Worm (Caenorhabditis elegans) whole organism, late embryonic: Measurements from ENCODE around the gene ZK673.4.

Experiments
- C08G9.2 ChIP-seq: sonication (generic microtip); optimal IDR thresholded peaks from 2 replicates; lab custom pipeline; 2016; ENCODE audit warnings: mild to moderate bottlenecking, missing genetic modification characterization, moderate library complexity, missing compliant biosample characterization
- F13H6.1 ChIP-seq: sonication (generic microtip); optimal IDR thresholded peaks from 2 replicates; lab custom pipeline; 2016; ENCODE audit warnings: missing genetic modification characterization, missing compliant biosample characterization
- K02D7.2 ChIP-seq: sonication (generic microtip); optimal IDR thresholded peaks from 2 replicates; lab custom pipeline; 2017; ENCODE audit warnings: mild to moderate bottlenecking, missing genetic modification characterization, missing compliant biosample characterization
- K09A11.1 ChIP-seq: sonication (generic microtip); optimal IDR thresholded peaks from 2 replicates; lab custom pipeline; 2017; ENCODE audit warnings: antibody characterized with exemption, mild to moderate bottlenecking, missing genetic modification characterization, missing compliant biosample characterization; ENCODE audit not compliant: insufficient read depth
- T23F11.4 ChIP-seq: fragments of 200-800 bp; sonication (Bioruptor generic); optimal IDR thresholded peaks from 2 replicates; lab custom pipeline; 2018; ENCODE audit warnings: mild to moderate bottlenecking, missing genetic modification characterization, missing compliant biosample characterization
- Y22D7AL.16 ChIP-seq: sonication (generic microtip); optimal IDR thresholded peaks from 2 replicates; lab custom pipeline; 2016; ENCODE audit warnings: missing genetic modification characterization, missing compliant biosample characterization
- ceh-14 ChIP-seq: sonication (generic microtip); optimal IDR thresholded peaks from 2 replicates; lab custom pipeline; 2016; ENCODE audit warnings: missing genotype, missing genetic modification characterization, missing compliant biosample characterization
- ceh-18 ChIP-seq: sonication (generic microtip); optimal IDR thresholded peaks from 2 replicates; lab custom pipeline; 2016; ENCODE audit warnings: missing genetic modification characterization, missing compliant biosample characterization
- ceh-19 ChIP-seq: fragments of 200-800 bp; sonication (Bioruptor generic); optimal IDR thresholded peaks from 2 replicates; lab custom pipeline; 2018; ENCODE audit warnings: mild to moderate bottlenecking, missing genetic modification characterization, missing compliant biosample characterization
- ceh-22 ChIP-seq: sonication (generic microtip); optimal IDR thresholded peaks from 2 replicates; lab custom pipeline; 2017; ENCODE audit warnings: missing biosample characterization, missing genetic modification characterization
- ceh-24 ChIP-seq: sonication (generic microtip); optimal IDR thresholded peaks from 2 replicates; lab custom pipeline; 2016; ENCODE audit warnings: mild to moderate bottlenecking, missing genetic modification characterization, missing compliant biosample characterization
- ceh-30 ChIP-seq: fragments of 150-350 bp; optimal IDR thresholded peaks from 2 replicates; lab custom pipeline; 2014; ENCODE audit warnings: missing biosample characterization, missing genetic modification characterization
- ceh-45 ChIP-seq: fragments of 200-800 bp; sonication (Bioruptor generic); IDR thresholded peaks from 2 replicates; pipeline ENCODE4 v1.3.6; 2022; ENCODE audit warnings: missing genetic modification reagents, missing genetic modification characterization, missing compliant biosample characterization
- dmd-4 ChIP-seq: sonication (generic microtip); optimal IDR thresholded peaks from 2 replicates; lab custom pipeline; 2016; ENCODE audit warnings: borderline replicate concordance, missing genetic modification characterization, missing compliant biosample characterization
- elt-2 ChIP-seq: sonication (generic microtip); optimal IDR thresholded peaks from 2 replicates; lab custom pipeline; 2016; ENCODE audit warnings: missing genetic modification reagents, missing genetic modification characterization, missing compliant biosample characterization
- ets-4 ChIP-seq: sonication (generic microtip); optimal IDR thresholded peaks from 2 replicates; lab custom pipeline; 2016; ENCODE audit warnings: missing genetic modification characterization, missing compliant biosample characterization
- eyg-1 ChIP-seq: sonication (generic microtip); optimal IDR thresholded peaks from 2 replicates; lab custom pipeline; 2016; ENCODE audit warnings: missing genotype, missing genetic modification characterization, missing compliant biosample characterization
- fax-1 ChIP-seq: sonication (generic microtip); optimal IDR thresholded peaks from 2 replicates; lab custom pipeline; 2016; ENCODE audit warnings: missing genotype, missing genetic modification characterization, missing compliant biosample characterization
- fkh-6 ChIP-seq: sonication (generic microtip); optimal IDR thresholded peaks from 2 replicates; lab custom pipeline; 2016; ENCODE audit warnings: missing genetic modification characterization, missing compliant biosample characterization
- gmeb-2 ChIP-seq: sonication (generic microtip); optimal IDR thresholded peaks from 2 replicates; lab custom pipeline; 2016; ENCODE audit warnings: missing genetic modification characterization, inconsistent platforms, missing compliant biosample characterization
- hlh-13 ChIP-seq: fragments of 200-800 bp; sonication (Bioruptor generic); optimal IDR thresholded peaks from 2 replicates; lab custom pipeline; 2018; ENCODE audit warnings: mild to moderate bottlenecking, missing genetic modification characterization, missing compliant biosample characterization
- hlh-15 ChIP-seq: sonication (generic microtip); optimal IDR thresholded peaks from 2 replicates; lab custom pipeline; 2016; ENCODE audit warnings: missing genetic modification characterization, missing compliant biosample characterization
- hlh-30 ChIP-seq: sonication (generic microtip); optimal IDR thresholded peaks from 2 replicates; lab custom pipeline; 2017; ENCODE audit warnings: antibody characterized with exemption, missing genetic modification characterization, missing compliant biosample characterization; ENCODE audit not compliant: insufficient read depth
- lim-6 ChIP-seq: sonication (generic microtip); optimal IDR thresholded peaks from 2 replicates; lab custom pipeline; 2016; ENCODE audit warnings: missing genetic modification characterization, missing compliant biosample characterization
- madf-2 ChIP-seq: sonication (generic microtip); optimal IDR thresholded peaks from 2 replicates; lab custom pipeline; 2017; ENCODE audit warnings: missing genetic modification characterization, missing compliant biosample characterization
- mec-3 ChIP-seq: sonication (generic microtip); optimal IDR thresholded peaks from 2 replicates; lab custom pipeline; 2016; ENCODE audit warnings: borderline replicate concordance, missing genetic modification characterization, missing compliant biosample characterization
- nhr-11 ChIP-seq: fragments of 150-350 bp; optimal IDR thresholded peaks from 2 replicates; lab custom pipeline; 2014; ENCODE audit warnings: missing biosample characterization, missing genetic modification characterization
- nhr-232 ChIP-seq: sonication (generic microtip); optimal IDR thresholded peaks from 2 replicates; lab custom pipeline; 2016; ENCODE audit warnings: missing genetic modification characterization, missing compliant biosample characterization
- pax-1 ChIP-seq: fragments of 150-350 bp; optimal IDR thresholded peaks from 2 replicates; lab custom pipeline; 2014; ENCODE audit warnings: missing biosample characterization, missing genetic modification characterization
- rnt-1 ChIP-seq: sonication (generic microtip); optimal IDR thresholded peaks from 2 replicates; lab custom pipeline; 2016; ENCODE audit warnings: missing genetic modification characterization, missing compliant biosample characterization
- sdc-2 ChIP-seq: sonication (generic microtip); optimal IDR thresholded peaks from 2 replicates; lab custom pipeline; 2016; ENCODE audit warnings: missing genotype, missing genetic modification characterization, missing compliant biosample characterization
- sox-2 ChIP-seq: fragments of 200-800 bp; sonication (Bioruptor generic); IDR thresholded peaks from 2 replicates; pipeline ENCODE4 v1.3.6; 2022; ENCODE audit warnings: missing genetic modification reagents, missing genetic modification characterization, missing compliant biosample characterization
- syd-9 ChIP-seq: sonication (generic microtip); optimal IDR thresholded peaks from 2 replicates; lab custom pipeline; 2016; ENCODE audit warnings: mild to moderate bottlenecking, missing genetic modification characterization, moderate library complexity, missing compliant biosample characterization
- tbx-2 ChIP-seq: sonication (generic microtip); optimal IDR thresholded peaks from 2 replicates; lab custom pipeline; 2016; ENCODE audit warnings: missing genetic modification characterization, missing compliant biosample characterization
- unc-42 ChIP-seq: sonication (generic microtip); optimal IDR thresholded peaks from 2 replicates; lab custom pipeline; 2016; ENCODE audit warnings: missing genotype, missing genetic modification characterization, missing compliant biosample characterization
- unc-86 ChIP-seq: sonication (generic microtip); optimal IDR thresholded peaks from 2 replicates; lab custom pipeline; 2016; ENCODE audit warnings: missing genetic modification characterization, missing compliant biosample characterization
- zip-5 ChIP-seq: sonication (generic microtip); optimal IDR thresholded peaks from 2 replicates; lab custom pipeline; 2016; ENCODE audit warnings: missing genetic modification characterization, missing compliant biosample characterization
- ztf-16 ChIP-seq: sonication (generic microtip); optimal IDR thresholded peaks from 2 replicates; lab custom pipeline; 2017; ENCODE audit warnings: missing genetic modification characterization, missing compliant biosample characterization

Gene ZK673.4

ce11 chrII:10450335-10450734 is 2.4 kb upstream of the ZK673.4 start:
- no peak for TF ChIP-seq ceh-18
- TF ChIP-seq T23F11.4, result no peak
- no peak for TF ChIP-seq unc-42 (tag; lab: Kevin White, UChicago)
- no peak for TF ChIP-seq fkh-6 (tag; lab: Kevin White, UChicago)
- TF ChIP-seq hlh-15 (tag; lab: Kevin White, UChicago), result no peak
- no peak for TF ChIP-seq ceh-30 (tag; lab: Kevin White, UChicago)
- no peak for TF ChIP-seq ztf-16 (tag; lab: Kevin White, UChicago)
- TF ChIP-seq unc-86 (tag; lab: Kevin White, UChicago), result no peak
- no peak for TF ChIP-seq madf-2
- no peak for TF ChIP-seq gmeb-2 (tag; lab: Kevin White, UChicago)
- TF ChIP-seq rnt-1 (tag; lab: Kevin White, UChicago), result no peak
- no peak for TF ChIP-seq tbx-2 (tag; lab: Kevin White, UChicago)
- TF ChIP-seq sdc-2 (tag; lab: Kevin White, UChicago), result no peak
- no peak for TF ChIP-seq eyg-1 (tag; lab: Kevin White, UChicago)
- TF ChIP-seq sox-2, result no peak
- no peak for TF ChIP-seq ceh-14 (tag; lab: Kevin White, UChicago)
- TF ChIP-seq lim-6 (tag; lab: Kevin White, UChicago), result no peak
- no peak for TF ChIP-seq ceh-22 (tag; lab: Kevin White, UChicago)
- no peak for TF ChIP-seq mec-3 (tag; lab: Kevin White, UChicago)
- no peak for TF ChIP-seq C08G9.2 (tag; lab: Kevin White, UChicago)

ce11 chrII:10456979-10457378 is 4.3 kb downstream of the ZK673.4 start, which contains the start of gene ZK673.11:
Gene ZK673.11, plus strand, starts transcription at chrII:10457279.
- no peak for TF ChIP-seq dmd-4 (tag; lab: Kevin White, UChicago)
- no peak for TF ChIP-seq nhr-232 (tag; lab: Kevin White, UChicago)
- TF ChIP-seq ceh-45 (GFP tag; lab: Robert Waterston, UW), result no peak
- no peak for TF ChIP-seq ceh-19 (GFP tag; lab: Kevin White, UChicago)
- TF ChIP-seq madf-2, result no peak
- TF ChIP-seq hlh-30 (tag; lab: Kevin White, UChicago), result no peak
- no peak for TF ChIP-seq K09A11.1
- no peak for TF ChIP-seq hlh-15 (tag; lab: Kevin White, UChicago)
- no peak for TF ChIP-seq pax-1 (tag; lab: Kevin White, UChicago)
- no peak for TF ChIP-seq sdc-2 (tag; lab: Kevin White, UChicago)
- TF ChIP-seq lim-6 (tag; lab: Kevin White, UChicago), result no peak

- TF ChIP-seq elt-2 (tag; lab: Kevin White, UChicago), result no peak
- TF ChIP-seq T23F11.4, result no peak
- TF ChIP-seq nhr-11, result no peak
- no peak for TF ChIP-seq fax-1
- TF ChIP-seq sox-2, result no peak
- no peak for TF ChIP-seq K02D7.2 (tag; lab: Kevin White, UChicago)
These were observed 8.5 kb downstream of the ZK673.4 start, which contains the start of gene ZK673.5 for ce11 chrII:10461207-10461606. Gene ZK673.5, plus strand, starts transcription at chrII:10461507.

ce11 chrII:10464230-10464920 is 11.7 kb downstream of the ZK673.4 start, which contains the start of the genes ZK673.6 and sdz-37:
Gene ZK673.6, minus strand, starts transcription at chrII:10464330.
Gene sdz-37, plus strand, starts transcription at chrII:10464870.
- TF ChIP-seq Y22D7AL.16 (tag; lab: Kevin White, UChicago) (no peak), F13H6.1 (tag; lab: Kevin White, UChicago) (no peak), syd-9 (tag; lab: Kevin White, UChicago) (no peak), elt-2 (tag; lab: Kevin White, UChicago) (no peak), ceh-24 (no peak), fkh-6 (tag; lab: Kevin White, UChicago) (no peak), ets-4 (tag; lab: Kevin White, UChicago) (no peak), hlh-13 (GFP tag; lab: Kevin White, UChicago) (no peak), pax-1 (tag; lab: Kevin White, UChicago) (no peak), K09A11.1 (no peak), gmeb-2 (tag; lab: Kevin White, UChicago) (no peak), zip-5 (tag; lab: Kevin White, UChicago) (no peak)
